Worm (Caenorhabditis elegans): ENCODE data around the gene C45E5.1.

C45E5.1 gene

DNA sequence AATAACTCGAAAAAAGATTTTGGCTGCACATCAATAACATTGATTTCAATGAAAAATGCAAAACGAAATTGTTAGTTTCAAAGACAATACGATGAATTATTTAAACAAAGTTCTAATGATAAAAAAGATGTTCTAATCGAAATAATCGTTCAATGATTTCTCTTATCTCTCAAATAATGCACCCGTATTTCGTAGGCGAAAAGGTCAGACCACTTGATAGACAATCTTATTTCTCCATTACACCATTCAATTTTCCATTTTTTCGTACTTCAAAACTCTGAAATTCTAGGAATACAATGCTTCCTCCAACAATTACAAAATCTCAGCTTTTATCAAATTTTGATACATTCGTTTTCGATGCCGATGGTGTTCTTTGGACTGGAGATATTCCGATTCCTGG lies at the start of gene C45E5.1:
TSS of gene C45E5.1 (plus strand) at position 290 of the 400 bp plus-strand sequence.
- TF ChIP-seq dao-5 (tag; optimal IDR thresholded peaks at IDR 0.05) = no peak
- no peak for TF ChIP-seq him-1 (tag; optimal IDR thresholded peaks at IDR 0.05)
- TF ChIP-seq W03F9.2 (tag; optimal IDR thresholded peaks at IDR 0.05) = no peak

DNA sequence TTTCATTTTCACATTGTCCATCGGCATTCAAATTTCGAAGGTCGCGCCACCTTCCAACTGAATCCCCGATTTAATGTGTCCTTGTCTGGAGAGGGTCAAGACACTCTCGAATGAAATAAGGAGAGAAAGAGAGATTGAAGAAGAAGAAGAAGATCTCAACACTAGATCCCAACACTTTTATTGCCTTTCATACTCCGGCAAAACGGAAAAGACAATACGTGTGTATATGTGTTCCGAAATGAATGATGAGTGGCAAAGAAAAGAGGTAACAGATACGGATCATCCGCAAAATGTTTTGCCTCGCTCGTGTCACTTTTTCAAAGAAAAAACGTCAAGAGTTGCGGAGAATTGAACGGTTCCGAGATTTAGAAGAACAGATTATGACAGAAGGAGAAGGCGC lies 43.8 kb upstream of the C45E5.1 start:
- no peak for TF ChIP-seq dao-5 (tag; optimal IDR thresholded peaks at IDR 0.05)
- TF ChIP-seq W03F9.2 (tag; optimal IDR thresholded peaks at IDR 0.05) = no peak
- TF ChIP-seq him-1 (tag; optimal IDR thresholded peaks at IDR 0.05) = no peak

DNA sequence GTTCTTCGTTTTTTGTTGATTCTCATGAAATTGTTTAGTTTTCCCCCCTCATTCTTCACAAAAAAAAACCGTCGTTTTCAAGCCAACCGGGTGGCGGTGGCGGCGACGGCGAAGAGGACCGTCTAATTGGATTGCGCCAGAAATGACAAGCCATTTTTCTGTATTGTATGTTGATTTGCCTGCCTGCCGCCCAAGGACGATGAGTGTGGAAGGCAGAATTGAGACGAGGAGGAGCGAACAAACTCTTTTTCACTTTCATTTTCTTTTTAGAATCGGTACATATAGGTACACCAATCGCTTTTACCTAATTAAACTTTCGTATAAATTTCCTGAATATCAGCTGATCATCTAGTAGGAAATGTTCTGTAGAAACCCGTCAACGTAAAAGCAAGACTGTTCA lies 42.6 kb upstream of the C45E5.1 start:
- no peak for TF ChIP-seq dao-5 (tag; optimal IDR thresholded peaks at IDR 0.05)
- no peak for TF ChIP-seq him-1 (tag; optimal IDR thresholded peaks at IDR 0.05)
- TF ChIP-seq W03F9.2 (tag; optimal IDR thresholded peaks at IDR 0.05) = no peak

DNA sequence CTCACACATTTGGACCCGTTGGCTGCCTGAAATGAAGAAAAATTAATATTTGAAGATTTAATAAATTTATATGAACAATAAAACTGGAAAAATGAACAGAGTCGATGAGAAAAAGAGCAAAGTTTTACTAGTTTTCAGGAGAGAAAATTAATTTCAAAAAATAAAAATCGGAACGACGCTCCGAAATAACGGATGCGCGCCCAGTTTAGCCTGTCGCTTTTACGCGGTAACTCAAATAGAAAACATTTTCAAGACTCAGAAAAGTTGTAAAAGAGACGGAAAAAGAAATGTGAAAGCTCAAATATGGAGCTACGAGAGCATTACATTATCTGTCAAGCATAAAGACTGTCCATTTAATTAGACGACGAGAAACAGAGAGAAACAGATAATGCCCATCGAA lies 40.8 kb upstream of the C45E5.1 start, which contains the start of the genes C55C3.73 and perm-5:
TSS of gene C55C3.73 (minus strand) at position 9 of the 400 bp plus-strand sequence.
TSS of gene perm-5 (minus strand) at position 26 of the 400 bp plus-strand sequence.
- TF ChIP-seq him-1 (tag; optimal IDR thresholded peaks at IDR 0.05) = no peak
- TF ChIP-seq dao-5 (tag; optimal IDR thresholded peaks at IDR 0.05) = no peak
- no peak for TF ChIP-seq W03F9.2 (tag; optimal IDR thresholded peaks at IDR 0.05)

DNA sequence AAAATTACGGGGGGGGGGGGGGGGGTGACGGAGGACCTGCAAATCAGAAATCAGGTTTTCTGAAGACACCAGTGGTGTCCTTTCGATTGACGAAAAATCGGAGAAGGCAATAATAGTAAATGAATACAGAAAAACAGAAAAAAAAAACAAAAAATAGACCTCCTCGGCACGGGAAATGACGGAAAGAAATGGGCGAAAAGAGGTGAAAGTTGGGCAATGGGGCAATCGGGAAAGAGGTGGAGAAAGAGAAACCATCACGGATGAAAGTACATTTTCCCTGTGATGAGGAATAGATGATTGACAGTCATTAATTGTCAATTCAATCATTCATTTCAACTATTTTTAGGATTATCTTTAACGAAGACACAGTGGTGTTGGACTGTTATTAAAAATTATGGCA lies 40.3 kb upstream of the C45E5.1 start:
- no peak for TF ChIP-seq dao-5 (tag; optimal IDR thresholded peaks at IDR 0.05)
- no peak for TF ChIP-seq him-1 (tag; optimal IDR thresholded peaks at IDR 0.05)
- TF ChIP-seq W03F9.2 (tag; optimal IDR thresholded peaks at IDR 0.05) = no peak

DNA sequence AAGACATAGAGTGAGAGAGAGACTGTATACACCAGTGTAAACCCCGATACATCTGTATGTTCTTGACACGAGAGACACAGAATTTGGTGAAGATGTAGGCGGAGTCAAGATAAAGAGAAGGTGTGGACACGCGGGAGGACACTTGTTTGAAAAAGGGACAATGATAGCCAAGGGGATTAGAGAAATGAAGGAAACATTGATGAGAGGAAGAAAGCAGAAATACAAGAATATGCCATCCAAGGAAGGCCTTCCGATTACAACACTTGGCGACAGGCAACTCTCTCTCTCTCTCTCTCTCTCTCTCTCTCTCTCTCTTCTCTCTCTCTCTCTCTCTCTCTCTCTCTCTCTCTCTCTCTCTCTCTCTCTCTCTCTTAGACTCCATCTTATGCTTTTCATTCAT lies 37.6 kb upstream of the C45E5.1 start:
- no peak for TF ChIP-seq him-1 (tag; optimal IDR thresholded peaks at IDR 0.05)
- no peak for TF ChIP-seq dao-5 (tag; optimal IDR thresholded peaks at IDR 0.05)
- TF ChIP-seq W03F9.2 (tag; optimal IDR thresholded peaks at IDR 0.05) = no peak

DNA sequence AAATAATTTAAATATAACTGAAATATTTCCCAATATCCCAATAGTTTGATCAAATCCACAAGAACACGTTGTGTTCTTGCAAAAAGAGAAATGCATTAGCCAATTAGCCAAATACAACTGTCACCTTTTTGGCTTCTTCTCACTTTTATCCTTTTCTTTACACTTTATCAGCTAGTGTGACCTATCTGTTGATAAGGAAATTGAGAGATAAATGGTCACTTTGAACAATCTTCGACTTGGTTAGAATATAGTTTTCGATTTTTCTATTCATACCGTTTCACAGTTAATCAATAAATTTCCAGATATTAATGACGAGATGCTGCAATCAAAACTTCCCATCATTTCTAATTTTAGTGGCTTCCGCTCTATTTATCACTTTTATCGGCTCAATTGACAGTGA lies 35.4 kb upstream of the C45E5.1 start, which contains the start of gene C55C3.1:
TSS of gene C55C3.1 (plus strand) at position 301 of the 400 bp plus-strand sequence.
- no peak for TF ChIP-seq him-1 (tag; optimal IDR thresholded peaks at IDR 0.05)
- no peak for TF ChIP-seq W03F9.2 (tag; optimal IDR thresholded peaks at IDR 0.05)
- TF ChIP-seq dao-5 (tag; optimal IDR thresholded peaks at IDR 0.05) = no peak

DNA sequence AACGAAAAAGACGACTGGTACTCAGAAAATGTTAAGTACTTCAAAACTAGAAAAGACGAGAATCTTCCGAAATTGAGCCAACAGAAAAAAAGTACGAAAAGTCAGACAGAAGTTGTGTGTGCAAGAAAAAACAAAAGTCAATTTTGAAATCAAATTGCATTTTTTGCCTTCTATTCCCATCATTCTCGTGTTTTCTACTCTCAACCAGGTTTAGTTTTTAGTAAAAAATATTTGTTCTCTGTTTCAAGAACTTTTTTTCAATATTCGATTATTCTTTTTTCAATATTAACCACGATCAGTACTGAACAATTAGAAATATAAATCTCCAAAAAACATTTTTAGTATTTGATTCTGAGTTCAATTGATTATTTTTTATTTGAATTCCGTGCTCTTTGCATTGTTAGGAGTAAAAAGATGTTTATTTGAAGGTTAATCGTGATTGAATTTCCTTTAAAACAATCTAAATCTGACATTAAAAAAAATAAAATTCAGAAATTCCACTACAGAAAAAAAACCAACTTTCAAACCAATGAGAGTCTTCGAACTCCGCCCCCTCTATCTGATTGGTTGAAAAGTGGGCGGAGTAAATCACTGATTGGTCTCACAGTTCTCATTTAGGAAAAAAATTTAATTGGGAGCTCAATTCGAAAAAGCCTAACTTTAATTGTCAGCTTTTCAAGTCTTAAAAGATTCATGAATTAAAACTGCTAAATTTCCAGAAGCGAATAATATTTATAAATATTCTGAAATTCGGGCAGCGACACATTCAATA lies 28.7 kb upstream of the C45E5.1 start:
- TF ChIP-seq him-1 (tag; optimal IDR thresholded peaks at IDR 0.05) = no peak
- TF ChIP-seq W03F9.2 (tag; optimal IDR thresholded peaks at IDR 0.05) = no peak
- TF ChIP-seq dao-5 (tag; optimal IDR thresholded peaks at IDR 0.05) = no peak

DNA sequence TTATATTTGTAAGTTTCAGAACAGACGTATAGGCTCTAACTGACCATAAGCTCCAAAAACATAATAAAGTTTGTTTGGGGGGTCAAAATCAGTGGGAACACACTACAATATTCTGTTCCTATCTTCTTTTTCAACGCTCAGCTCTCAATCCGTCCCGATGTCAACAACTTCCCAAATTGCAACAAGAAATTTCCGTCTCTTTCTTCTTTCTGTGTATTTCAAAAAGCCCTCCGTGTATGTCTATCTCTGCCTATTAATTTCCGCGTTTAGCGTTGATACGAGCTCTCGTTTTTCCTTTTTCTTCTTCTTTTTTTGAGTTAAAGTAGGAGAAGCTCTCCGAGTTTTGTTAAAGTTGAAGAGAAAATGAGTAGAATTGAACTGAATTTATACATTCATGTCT lies 20.5 kb upstream of the C45E5.1 start:
- TF ChIP-seq W03F9.2 (tag; optimal IDR thresholded peaks at IDR 0.05) = no peak
- no peak for TF ChIP-seq him-1 (tag; optimal IDR thresholded peaks at IDR 0.05)
- no peak for TF ChIP-seq dao-5 (tag; optimal IDR thresholded peaks at IDR 0.05)

DNA sequence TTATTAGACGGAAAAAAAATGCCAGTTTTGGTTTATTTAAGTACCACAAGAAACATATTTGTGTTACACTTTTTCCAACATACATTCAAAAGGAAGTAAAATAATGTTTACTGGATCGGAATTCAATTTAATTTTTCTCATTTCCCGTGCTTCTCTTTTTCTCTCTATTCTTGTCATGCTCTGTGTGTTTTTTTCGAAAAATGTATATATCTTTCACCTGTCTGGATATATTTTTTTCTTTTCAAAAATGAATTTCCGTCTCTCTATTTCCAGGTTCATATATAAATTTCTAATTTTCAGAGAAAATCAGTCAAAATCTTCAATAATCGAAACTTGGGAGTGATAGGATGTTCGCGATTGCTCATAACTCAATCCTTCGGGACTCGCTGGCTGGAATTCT lies 18.9 kb upstream of the C45E5.1 start, which contains the start of gene H35B03.1:
TSS of gene H35B03.1 (plus strand) at position 301 of the 400 bp plus-strand sequence.
- no peak for TF ChIP-seq him-1 (tag; optimal IDR thresholded peaks at IDR 0.05)
- no peak for TF ChIP-seq dao-5 (tag; optimal IDR thresholded peaks at IDR 0.05)
- no peak for TF ChIP-seq W03F9.2 (tag; optimal IDR thresholded peaks at IDR 0.05)

DNA sequence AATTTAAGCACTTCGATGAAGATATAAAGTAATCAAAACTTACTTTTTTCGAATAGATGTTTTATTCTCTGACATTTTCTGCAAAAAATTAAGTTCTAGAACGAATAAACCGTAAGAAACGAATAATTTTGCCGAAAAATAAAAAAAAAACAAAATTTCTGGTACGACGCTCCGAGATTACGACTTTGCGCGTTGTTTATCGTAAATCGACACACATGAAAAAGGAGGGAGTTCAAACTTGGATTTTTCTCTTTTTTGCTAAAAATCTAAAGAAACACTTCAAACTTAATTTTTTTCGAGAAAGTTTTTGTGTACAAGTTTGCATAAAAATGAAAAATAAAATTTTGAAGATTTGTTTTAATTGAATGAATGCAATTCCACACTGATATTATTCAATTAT lies 12.6 kb upstream of the C45E5.1 start, which contains the start of gene H35B03.2:
TSS of gene H35B03.2 (minus strand) at position 78 of the 400 bp plus-strand sequence.
- TF ChIP-seq him-1 (tag; optimal IDR thresholded peaks at IDR 0.05) (no peak), W03F9.2 (tag; optimal IDR thresholded peaks at IDR 0.05) (no peak), dao-5 (tag; optimal IDR thresholded peaks at IDR 0.05) (no peak)

DNA sequence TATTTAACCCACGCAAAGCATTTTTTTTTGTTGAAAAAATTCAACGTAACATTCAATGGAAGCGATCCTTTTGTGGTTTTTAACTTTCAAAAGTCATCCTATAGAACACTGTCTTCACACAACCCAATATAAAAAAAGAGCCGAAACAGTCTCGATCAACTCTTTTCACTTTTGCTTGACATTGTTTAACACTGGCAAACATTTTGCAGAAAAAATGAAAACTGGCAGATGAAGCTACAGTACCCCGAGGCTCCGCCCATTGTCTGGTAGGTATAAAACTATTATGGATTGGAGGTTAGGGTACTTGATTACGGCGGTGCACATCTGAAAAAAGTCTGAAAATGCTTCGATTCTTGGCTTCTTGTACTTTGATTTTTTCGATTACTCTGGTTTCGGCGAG lies 9.5 kb upstream of the C45E5.1 start, which contains the start of gene cpg-18:
TSS of gene cpg-18 (plus strand) at position 301 of the 400 bp plus-strand sequence.
- TF ChIP-seq dao-5 (tag; optimal IDR thresholded peaks at IDR 0.05) (no peak), him-1 (tag; optimal IDR thresholded peaks at IDR 0.05) (no peak), W03F9.2 (tag; optimal IDR thresholded peaks at IDR 0.05) (no peak)

DNA sequence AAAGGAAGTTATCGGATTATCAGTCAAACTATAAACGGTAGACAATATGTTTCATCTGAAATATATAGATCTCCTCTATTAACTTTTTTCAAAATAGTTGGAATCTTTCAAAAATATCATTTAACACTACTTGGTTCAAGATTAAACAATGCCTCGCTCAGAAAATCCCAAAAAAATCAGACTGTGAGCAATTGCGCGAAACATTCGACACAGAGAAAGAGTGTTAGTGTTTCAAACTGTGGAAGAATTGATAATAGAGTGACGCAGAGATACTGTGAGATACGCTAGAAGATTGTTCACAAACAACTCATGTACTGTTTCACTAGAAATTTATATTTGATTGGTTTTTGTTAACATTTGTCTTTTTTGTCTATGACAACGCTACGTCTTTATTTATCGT lies 3.2 kb upstream of the C45E5.1 start, which contains the start of gene chil-11:
TSS of gene chil-11 (plus strand) at position 301 of the 400 bp plus-strand sequence.
- no peak for TF ChIP-seq him-1 (tag; optimal IDR thresholded peaks at IDR 0.05)
- TF ChIP-seq W03F9.2 (tag; optimal IDR thresholded peaks at IDR 0.05) = no peak
- no peak for TF ChIP-seq dao-5 (tag; optimal IDR thresholded peaks at IDR 0.05)

DNA sequence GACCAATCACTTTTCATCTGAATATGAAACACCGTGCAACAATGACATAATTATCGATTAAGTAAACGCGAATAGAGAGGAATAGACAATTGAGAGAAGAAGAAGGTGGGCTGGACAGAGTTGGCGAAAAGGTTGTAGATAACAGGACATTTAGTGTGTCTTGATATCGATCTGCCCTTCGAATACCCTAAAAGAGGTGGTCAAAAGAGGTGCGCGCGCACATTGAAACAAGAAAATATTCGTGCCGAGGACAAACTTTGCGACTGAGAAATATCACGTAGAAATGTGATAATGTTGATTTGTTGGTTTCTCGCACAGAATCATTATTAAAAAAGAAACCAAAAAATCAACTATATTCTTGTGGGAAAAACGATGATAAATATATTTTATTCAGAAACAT lies 5.7 kb downstream of the C45E5.1 start:
- TF ChIP-seq W03F9.2 (tag; optimal IDR thresholded peaks at IDR 0.05) = no peak
- TF ChIP-seq him-1 (tag; optimal IDR thresholded peaks at IDR 0.05) = no peak
- TF ChIP-seq dao-5 (tag; optimal IDR thresholded peaks at IDR 0.05) = no peak

Data from whole organism, L4/young adult.